Worm (Caenorhabditis elegans): Measurements from ENCODE around the gene Y49F6B.6.

Y49F6B.6 gene

ce11 chrII:3436412-3436811 is 36.5 kb upstream of the Y49F6B.6 start, which contains the start of gene skpo-2:
Gene skpo-2 (minus strand): TSS chrII:3436512.
- no peak for TF ChIP-seq Y56A3A.18 (GFP tag; IDR thresholded peaks at IDR 0.05)
- no peak for TF ChIP-seq ama-1 (optimal IDR thresholded peaks at IDR 0.05)
- TF ChIP-seq ama-1 (GFP tag; optimal IDR thresholded peaks at IDR 0.05) = no peak
- TF ChIP-seq dpl-1 (GFP tag; optimal IDR thresholded peaks at IDR 0.05) = no peak
- TF ChIP-seq hrde-1 (tag; optimal IDR thresholded peaks at IDR 0.05; ENCODE audit: borderline replicate concordance) = no peak
- TF ChIP-seq B0019.2 (GFP tag; conservative IDR thresholded peaks at IDR 0.05) = no peak
- TF ChIP-seq mes-4 (tag; optimal IDR thresholded peaks at IDR 0.05) = no peak
- no peak for TF ChIP-seq K11D2.4 (GFP tag; IDR thresholded peaks at IDR 0.05)
- no peak for TF ChIP-seq cebp-2 (GFP tag; IDR thresholded peaks at IDR 0.05)
- no peak for TF ChIP-seq mcd-1 (GFP tag; IDR thresholded peaks at IDR 0.05)
- TF ChIP-seq F39B2.1 (GFP tag; IDR thresholded peaks at IDR 0.05) = no peak
- TF ChIP-seq nhr-27 (tag; optimal IDR thresholded peaks at IDR 0.05) = no peak
- no peak for TF ChIP-seq ztf-22 (GFP tag; optimal IDR thresholded peaks at IDR 0.05)
- TF ChIP-seq ccch-3 (GFP tag; optimal IDR thresholded peaks at IDR 0.05) = no peak
- no peak for TF ChIP-seq F57C9.4 (tag; optimal IDR thresholded peaks at IDR 0.05)

ce11 chrII:3437393-3437792 is 35.5 kb upstream of the Y49F6B.6 start:
- TF ChIP-seq madf-3 (GFP tag; IDR thresholded peaks at IDR 0.05) = no peak
- no peak for TF ChIP-seq unc-62 (GFP tag; optimal IDR thresholded peaks at IDR 0.05)
- peak; percentile 43; the same call in 1 of the 2 replicates for TF ChIP-seq egrh-3 (GFP tag; IDR thresholded peaks at IDR 0.05)
- TF ChIP-seq F57C9.4 (tag; optimal IDR thresholded peaks at IDR 0.05) = no peak
- 0 out of 2 replicates have a peak, but pooled peaks have one; percentile 46 for TF ChIP-seq aptf-3 (GFP tag; IDR thresholded peaks at IDR 0.05)
- peak; percentile 58 for TF ChIP-seq zfh-2 (GFP tag; conservative IDR thresholded peaks at IDR 0.05)
- no peak for TF ChIP-seq T07F8.4 (tag; optimal IDR thresholded peaks at IDR 0.05)

ce11 chrII:3438280-3438679 is 34.6 kb upstream of the Y49F6B.6 start:
- TF ChIP-seq lin-54 (GFP tag; optimal IDR thresholded peaks at IDR 0.05) = no peak
- no peak for TF ChIP-seq hmg-20 (GFP tag; IDR thresholded peaks at IDR 0.05)
- TF ChIP-seq hlh-12 (tag; optimal IDR thresholded peaks at IDR 0.05) = no peak
- TF ChIP-seq nhr-120 (GFP tag; IDR thresholded peaks at IDR 0.05) = no peak
- no peak for TF ChIP-seq xnd-1 (tag; optimal IDR thresholded peaks at IDR 0.05)
- no peak for TF ChIP-seq F55B11.4 (tag; optimal IDR thresholded peaks at IDR 0.05; ENCODE audit: borderline replicate concordance, insufficient read depth)
- TF ChIP-seq hsf-1 (GFP tag; IDR thresholded peaks at IDR 0.05) = no peak
- TF ChIP-seq ceh-27 (GFP tag; optimal IDR thresholded peaks at IDR 0.05) = no peak
- TF ChIP-seq bed-1 (GFP tag; IDR thresholded peaks at IDR 0.05) = no peak
- TF ChIP-seq atf-7 (tag; optimal IDR thresholded peaks at IDR 0.05) = no peak
- TF ChIP-seq ztf-25 (GFP tag; IDR thresholded peaks at IDR 0.05) = no peak
- TF ChIP-seq F49E8.2 (tag; optimal IDR thresholded peaks at IDR 0.05; ENCODE audit: insufficient read depth) = no peak
- no peak for TF ChIP-seq ztf-28 (GFP tag; IDR thresholded peaks at IDR 0.05)

- peak; percentile 75 for TF ChIP-seq ekl-4 (GFP tag; IDR thresholded peaks at IDR 0.05)
- peak; percentile 30; the same call in 1 of the 2 replicates for TF ChIP-seq C06A6.2 (GFP tag; conservative IDR thresholded peaks at IDR 0.05)
- no peak for TF ChIP-seq nfya-1 (tag; optimal IDR thresholded peaks at IDR 0.05; ENCODE audit: borderline replicate concordance, insufficient read depth)
- TF ChIP-seq K11D2.4 (GFP tag; IDR thresholded peaks at IDR 0.05) = no peak
- TF ChIP-seq ZK185.1 (tag; optimal IDR thresholded peaks at IDR 0.05; ENCODE audit: poor library complexity, severe bottlenecking) = no peak
- peak; percentile 86 for TF ChIP-seq D2030.7 (GFP tag; IDR thresholded peaks at IDR 0.05)
- peak; percentile 77 for TF ChIP-seq C17E4.6 (GFP tag; IDR thresholded peaks at IDR 0.05)
- peak; percentile 73; the same call in 1 of the 2 replicates for TF ChIP-seq Y53G8AR.9 (GFP tag; conservative IDR thresholded peaks at IDR 0.05)
- TF ChIP-seq ceh-58 (GFP tag; IDR thresholded peaks at IDR 0.05) = 0 out of 2 replicates have a peak, but pooled peaks have one; percentile 54
- no peak for TF ChIP-seq hlh-26 (GFP tag; conservative IDR thresholded peaks at IDR 0.05)
- no peak for TF ChIP-seq pha-4 (tag; optimal IDR thresholded peaks at IDR 0.05)
- no peak for TF ChIP-seq lir-1 (GFP tag; conservative IDR thresholded peaks at IDR 0.05)
- peak; percentile 55 for TF ChIP-seq madf-10 (tag; optimal IDR thresholded peaks at IDR 0.05)
- no peak for TF ChIP-seq unc-62 (GFP tag; optimal IDR thresholded peaks at IDR 0.05)
- TF ChIP-seq ceh-40 (GFP tag; IDR thresholded peaks at IDR 0.05) = peak; percentile 76; the same call in 1 of the 2 replicates
Observed at ce11 chrII:3439244-3439698, 33.6 kb upstream of the Y49F6B.6 start.

Data from whole organism, young adult.